Worm (Caenorhabditis elegans) whole organism, L3 larva: Measurements from ENCODE around the gene sod-1.
A peak's percentile ranks its signal among the peaks of the same experiment; 100 is the strongest.

Source experiments
- ZK546.5 ChIP-seq: sonication (generic microtip); optimal IDR thresholded peaks from 2 replicates; lab custom pipeline; 2017; ENCODE audit warnings: missing biosample characterization, missing genetic modification characterization
- ceh-82 ChIP-seq: fragments of 150-350 bp; optimal IDR thresholded peaks from 2 replicates; lab custom pipeline; 2014; ENCODE audit warnings: missing biosample characterization, missing genetic modification characterization
- eor-1 ChIP-seq, 2 experiments: fragments of 150-350 bp; optimal IDR thresholded peaks; 2 replicates each; lab custom pipeline; 2014 to 2018; ENCODE audit warnings: missing biosample characterization in 2 of 2, missing genetic modification characterization in 2 of 2
- hmg-11 ChIP-seq: sonication (generic microtip); optimal IDR thresholded peaks from 2 replicates; lab custom pipeline; 2016; ENCODE audit warnings: missing genetic modification characterization, missing compliant biosample characterization
- nhr-28 ChIP-seq: fragments of 150-350 bp; optimal IDR thresholded peaks from 2 replicates; lab custom pipeline; 2014; ENCODE audit warnings: missing biosample characterization, missing genetic modification characterization

ce11 chrII:6967618-6968017 is 6.1 kb downstream of the sod-1 start, which contains the start of gene eif-2Bgamma:
- TF ChIP-seq ceh-82 (tag; lab: Kevin White, UChicago) (no peak), nhr-28 (tag; lab: Kevin White, UChicago) (no peak), eor-1 (tag; optimal IDR thresholded peaks at IDR 0.05; lab: Kevin White, UChicago) (no peak), hmg-11 (tag; lab: Kevin White, UChicago) (peak; percentile 28), ZK546.5 (tag; lab: Kevin White, UChicago) (no peak)
